Fruit fly (Drosophila melanogaster) whole organism, prepupa: ENCODE measurements around the gene alpha-Man-Ia.

Source experiments
- CG11902 ChIP-seq: fragments of 200-800 bp; sonication (Bioruptor generic); optimal IDR thresholded peaks from 3 replicates; lab custom pipeline; 2016; ENCODE audit warnings: missing biosample characterization, missing genetic modification characterization
- CG8119 ChIP-seq: fragments of 200-800 bp; sonication (Bioruptor generic); IDR thresholded peaks from 3 replicates; pipeline ENCODE4 v1.3.6; 2022; ENCODE audit warnings: missing biosample characterization, missing genetic modification characterization
- CG8632 ChIP-seq: fragments of 200-800 bp; sonication (Bioruptor generic); optimal IDR thresholded peaks from 3 replicates; lab custom pipeline; 2016; ENCODE audit warnings: missing biosample characterization, missing genetic modification characterization
- Hr39 ChIP-seq: fragments of 200-800 bp; sonication (Bioruptor generic); optimal IDR thresholded peaks from 2 replicates; lab custom pipeline; 2016; ENCODE audit warnings: missing biosample characterization, missing genetic modification characterization
- Sox102F ChIP-seq: fragments of 200-800 bp; sonication (Bioruptor generic); optimal IDR thresholded peaks from 2 replicates; lab custom pipeline; 2016; ENCODE audit warnings: missing biosample characterization, mild to moderate bottlenecking, missing genetic modification characterization
- acj6 ChIP-seq: fragments of 200-800 bp; sonication (Bioruptor generic); optimal IDR thresholded peaks from 3 replicates; lab custom pipeline; 2016; ENCODE audit warnings: missing biosample characterization, missing genetic modification characterization
- dsx ChIP-seq: fragments of 200-800 bp; optimal IDR thresholded peaks from 3 replicates; lab custom pipeline; 2019; ENCODE audit warnings: missing biosample characterization, mild to moderate bottlenecking, missing genetic modification characterization, moderate library complexity; ENCODE audit not compliant: poor library complexity, severe bottlenecking
- vri ChIP-seq: fragments of 200-800 bp; sonication (Bioruptor generic); optimal IDR thresholded peaks from 3 replicates; lab custom pipeline; 2016; ENCODE audit warnings: missing biosample characterization, mild to moderate bottlenecking, missing genetic modification characterization

DNA sequence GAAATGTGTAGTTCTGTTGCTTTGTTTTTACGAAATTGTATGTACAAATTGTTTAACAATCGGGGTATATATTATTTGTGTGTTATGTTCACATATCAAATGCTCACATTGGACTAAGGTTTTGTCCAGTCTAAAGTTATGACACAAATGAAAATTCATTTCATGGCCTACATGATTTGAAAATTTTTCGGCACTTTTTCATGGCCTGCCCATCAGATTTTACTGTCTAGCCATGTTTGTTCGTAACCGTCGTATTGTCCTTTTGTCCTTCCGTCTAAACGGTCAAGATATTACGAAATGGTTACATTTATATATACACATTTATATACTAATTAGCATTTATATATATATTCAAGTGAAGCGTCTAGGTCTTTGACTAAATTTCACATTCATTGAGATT is 6.0 kb upstream of the alpha-Man-Ia start, which contains the start of gene CG15306:
- TF ChIP-seq dsx (GFP tag; lab: Kevin White, UChicago), result no peak
- no peak for TF ChIP-seq Sox102F
- no peak for TF ChIP-seq Hr39
- no peak for TF ChIP-seq CG11902
- no peak for TF ChIP-seq vri (GFP tag; lab: Kevin White, UChicago)
- TF ChIP-seq CG8119 (GFP tag; lab: Robert Waterston, UW), result no peak
- TF ChIP-seq CG8632 (GFP tag; lab: Kevin White, UChicago), result no peak
- no peak for TF ChIP-seq acj6 (GFP tag; lab: Kevin White, UChicago)
